Fruit fly (Drosophila melanogaster): ENCODE data around the gene Srp54.

Gene Srp54

dm6 chr2L:9947738-9948519 lies 35.2 kb downstream of the Srp54 start (continued):
- TF ChIP-seq sd (tag; optimal IDR thresholded peaks at IDR 0.05), result peak; percentile 88
- no peak for TF ChIP-seq luna (GFP tag; optimal IDR thresholded peaks at IDR 0.05)
- no peak for TF ChIP-seq inv (GFP tag; IDR thresholded peaks at IDR 0.05; ENCODE audit: partially characterized antibody)
- TF ChIP-seq nmo (GFP tag; optimal IDR thresholded peaks at IDR 0.05), result peak; percentile 3
- no peak for TF ChIP-seq crol (GFP tag; IDR thresholded peaks at IDR 0.05)
- no peak for TF ChIP-seq Dll (GFP tag; IDR thresholded peaks at IDR 0.05; ENCODE audit: partially characterized antibody)
- TF ChIP-seq aop (GFP tag; IDR thresholded peaks at IDR 0.05), result no peak
- TF ChIP-seq Tbp (GFP tag; optimal IDR thresholded peaks at IDR 0.05), result no peak
- no peak for TF ChIP-seq Mrtf (GFP tag; IDR thresholded peaks at IDR 0.05)
- no peak for TF ChIP-seq trh (GFP tag; optimal IDR thresholded peaks at IDR 0.05)
- no peak for TF ChIP-seq disco-r (GFP tag; optimal IDR thresholded peaks at IDR 0.05)
- no peak for TF ChIP-seq slp2 (GFP tag; optimal IDR thresholded peaks at IDR 0.05)
- peak; percentile 68 for TF ChIP-seq cg (GFP tag; optimal IDR thresholded peaks at IDR 0.05)
- peak; percentile 59 for TF ChIP-seq sug (tag; optimal IDR thresholded peaks at IDR 0.05)
- TF ChIP-seq Bdp1 (GFP tag; optimal IDR thresholded peaks at IDR 0.05), result no peak
- no peak for TF ChIP-seq CG3407 (GFP tag; optimal IDR thresholded peaks at IDR 0.05)
- no peak for TF ChIP-seq CG3847 (GFP tag; IDR thresholded peaks at IDR 0.05)
- no peak for TF ChIP-seq twi (tag; optimal IDR thresholded peaks at IDR 0.05)
- TF ChIP-seq CG1792 (GFP tag; optimal IDR thresholded peaks at IDR 0.05), result no peak
- peak; percentile 4 for TF ChIP-seq nom (GFP tag; optimal IDR thresholded peaks at IDR 0.05)
- TF ChIP-seq Sry-β (GFP tag; optimal IDR thresholded peaks at IDR 0.05), result peak; percentile 86
- TF ChIP-seq CG4328 (GFP tag; optimal IDR thresholded peaks at IDR 0.05), result no peak
- TF ChIP-seq MESR4 (GFP tag; optimal IDR thresholded peaks at IDR 0.05), result no peak
- no peak for TF ChIP-seq Camta (GFP tag; optimal IDR thresholded peaks at IDR 0.05)
- no peak for TF ChIP-seq cas (GFP tag; IDR thresholded peaks at IDR 0.05)
- TF ChIP-seq fd64A (GFP tag; optimal IDR thresholded peaks at IDR 0.05), result no peak
- TF ChIP-seq nerfin-2 (GFP tag; IDR thresholded peaks at IDR 0.05; ENCODE audit: partially characterized antibody), result no peak
- TF ChIP-seq CG18262 (tag; optimal IDR thresholded peaks at IDR 0.05), result peak; percentile 6
- peak; percentile 21; the same call in 1 of the 3 replicates for TF ChIP-seq CG34422 (GFP tag; IDR thresholded peaks at IDR 0.05)
- TF ChIP-seq pita (GFP tag; optimal IDR thresholded peaks at IDR 0.05), result no peak
- TF ChIP-seq NK7.1 (GFP tag; optimal IDR thresholded peaks at IDR 0.05), result no peak
- TF ChIP-seq CG10209 (GFP tag; optimal IDR thresholded peaks at IDR 0.05), result no peak
- no peak for TF ChIP-seq CG6689 (GFP tag; IDR thresholded peaks at IDR 0.05)
- peak; percentile 81 for TF ChIP-seq mirr (GFP tag; optimal IDR thresholded peaks at IDR 0.05)
- TF ChIP-seq PHDP (tag; optimal IDR thresholded peaks at IDR 0.05), result no peak

dm6 chr2L:9948520-9948858 lies 35.8 kb downstream of the Srp54 start:
- TF ChIP-seq CG6254 (GFP tag; optimal IDR thresholded peaks at IDR 0.05), result no peak
- no peak for TF ChIP-seq pb (GFP tag; optimal IDR thresholded peaks at IDR 0.05)
- no peak for TF ChIP-seq odd (GFP tag; optimal IDR thresholded peaks at IDR 0.05)
- TF ChIP-seq Fer3 (tag; optimal IDR thresholded peaks at IDR 0.05), result peak; percentile 16
- no peak for TF ChIP-seq Usf (GFP tag; optimal IDR thresholded peaks at IDR 0.05)
- no peak for TF ChIP-seq Hsf (GFP tag; optimal IDR thresholded peaks at IDR 0.05)
- TF ChIP-seq hb (GFP tag; IDR thresholded peaks at IDR 0.05; ENCODE audit: partially characterized antibody), result no peak
- peak in 1 of 2 experiments; percentile 28 for TF ChIP-seq Hr78 (GFP tag; optimal IDR thresholded peaks at IDR 0.05)
- no peak for TF ChIP-seq MESR4 (GFP tag; optimal IDR thresholded peaks at IDR 0.05)
- no peak for TF ChIP-seq B-H2 (GFP tag; optimal IDR thresholded peaks at IDR 0.05)
- TF ChIP-seq Ets65A (GFP tag), result peak; percentile 55
- TF ChIP-seq abd-A (tag; optimal IDR thresholded peaks at IDR 0.05), result no peak
- no peak for TF ChIP-seq tup (GFP tag; optimal IDR thresholded peaks at IDR 0.05)
- TF ChIP-seq CG8944 (GFP tag; optimal IDR thresholded peaks at IDR 0.05), result no peak
- TF ChIP-seq CG15601 (tag; optimal IDR thresholded peaks at IDR 0.05), result no peak
- no peak for TF ChIP-seq CG15479 (GFP tag; optimal IDR thresholded peaks at IDR 0.05)

Data from whole organism, embryonic.